Worm (Caenorhabditis elegans) whole organism, L4 larva: ENCODE results near the gene F35G2.5.

ENCODE experiments used
- egl-27 ChIP-seq: sonication (generic microtip); optimal IDR thresholded peaks from 3 replicates; lab custom pipeline; 2017; ENCODE audit warnings: missing biosample characterization, missing genetic modification reagents, missing genetic modification characterization
- fkh-10 ChIP-seq: fragments of 150-350 bp; optimal IDR thresholded peaks from 2 replicates; lab custom pipeline; 2014; ENCODE audit warnings: missing biosample characterization, missing genetic modification reagents, missing genetic modification characterization
- lin-15B ChIP-seq: fragments of 150-350 bp; sonication (generic microtip); optimal IDR thresholded peaks from 3 replicates; lab custom pipeline; 2014; ENCODE audit warnings: missing biosample characterization, missing genetic modification characterization
- lin-29 ChIP-seq: fragments of 200-800 bp; sonication (Bioruptor generic); IDR thresholded peaks from 2 replicates; pipeline ENCODE4 v1.3.6; 2022; ENCODE audit warnings: missing genetic modification reagents, missing genetic modification characterization, missing compliant biosample characterization
- mdl-1 ChIP-seq, 2 experiments: fragments of 150-350 bp in 1 of 2; sonication (generic microtip) in 1 of 2; optimal IDR thresholded peaks; 2 replicates each; lab custom pipeline; 2014 to 2017; ENCODE audit warnings: missing biosample characterization in 2 of 2, missing genetic modification characterization in 2 of 2
- mep-1 ChIP-seq: fragments of 150-350 bp; sonication (generic microtip); optimal IDR thresholded peaks from 3 replicates; lab custom pipeline; 2014; ENCODE audit warnings: missing biosample characterization, missing genetic modification characterization
- nhr-237 ChIP-seq: sonication (generic microtip); optimal IDR thresholded peaks from 2 replicates; lab custom pipeline; 2017; ENCODE audit warnings: missing biosample characterization, missing genetic modification characterization
- nhr-6 ChIP-seq: fragments of 150-350 bp; optimal IDR thresholded peaks from 2 replicates; lab custom pipeline; 2014; ENCODE audit warnings: missing biosample characterization, missing genetic modification characterization
- unc-130 ChIP-seq: sonication (generic microtip); optimal IDR thresholded peaks from 2 replicates; lab custom pipeline; 2016; ENCODE audit warnings: missing genetic modification reagents, missing genetic modification characterization, missing compliant biosample characterization

- TF ChIP-seq mdl-1 (tag; optimal IDR thresholded peaks at IDR 0.05; lab: Kevin White, UChicago) (no peak), nhr-237 (tag; lab: Kevin White, UChicago) (no peak), nhr-6 (no peak), lin-15B (tag; lab: Kevin White, UChicago) (no peak), unc-130 (no peak), fkh-10 (GFP tag; lab: Kevin White, UChicago) (no peak), egl-27 (no peak), mep-1 (tag; lab: Kevin White, UChicago) (no peak), lin-29 (no peak)
Measured at ce11 chrIV:12238851-12239250, 19.4 kb downstream of the F35G2.5 start, which contains the start of gene sre-19.
